Fruit fly (Drosophila melanogaster) whole organism, embryonic: ENCODE measurements around the gene CG4338.

Source experiments
- CG31388 ChIP-seq: fragments of 200-800 bp; sonication (Bioruptor generic); optimal IDR thresholded peaks from 2 replicates; lab custom pipeline; 2016; ENCODE audit warnings: missing biosample characterization, missing genetic modification characterization
- CG6254 ChIP-seq: fragments of 200-800 bp; sonication (Bioruptor generic); optimal IDR thresholded peaks from 3 replicates; lab custom pipeline; 2017; ENCODE audit warnings: mild to moderate bottlenecking, missing biosample characterization, missing genetic modification reagents, missing genetic modification characterization
- Eip74EF ChIP-seq, 2 experiments: fragments of 200-800 bp in 1 of 2; fragments of >200 bp in 1 of 2; sonication (Bioruptor generic) in 1 of 2; optimal IDR thresholded peaks; 2 replicates each; lab custom pipeline; 2017 to 2019; ENCODE audit warnings: missing biosample characterization in 2 of 2, missing genetic modification characterization in 2 of 2, mild to moderate bottlenecking in 1 of 2, moderate library complexity in 1 of 2
- MBD-R2 ChIP-seq: fragments of 200-800 bp; sonication (Bioruptor generic); IDR thresholded peaks from 2 replicates; pipeline ENCODE4 v1.3.6; 2022; ENCODE audit warnings: missing biosample characterization, missing genetic modification characterization
- Myb ChIP-seq: fragments of 200-800 bp; sonication (Bioruptor generic); optimal IDR thresholded peaks from 2 replicates; lab custom pipeline; 2016; ENCODE audit warnings: missing biosample characterization, missing genetic modification characterization
- Ravus ChIP-seq: fragments of 200-800 bp; sonication (Bioruptor generic); IDR thresholded peaks from 2 replicates; pipeline ENCODE4 v1.3.6; 2022; ENCODE audit warnings: missing biosample characterization, missing genetic modification characterization
- Sry-β ChIP-seq: fragments of 200-800 bp; sonication (Bioruptor generic); optimal IDR thresholded peaks from 2 replicates; lab custom pipeline; 2018; ENCODE audit warnings: missing biosample characterization, mild to moderate bottlenecking, missing genetic modification characterization, moderate library complexity
- disco-r ChIP-seq: fragments of 200-800 bp; sonication (Bioruptor generic); optimal IDR thresholded peaks from 2 replicates; lab custom pipeline; 2016; ENCODE audit warnings: missing biosample characterization, missing genetic modification characterization
- grau ChIP-seq: fragments of 200-800 bp; optimal IDR thresholded peaks from 3 replicates; lab custom pipeline; 2019; ENCODE audit warnings: missing biosample characterization, mild to moderate bottlenecking, missing genetic modification characterization, moderate library complexity
- insv ChIP-seq, 2 experiments: fragments of 200-800 bp; sonication (Bioruptor generic); optimal IDR thresholded peaks; 3 replicates each; lab custom pipeline; 2016 to 2018; ENCODE audit warnings: missing biosample characterization in 2 of 2, missing genetic modification characterization in 2 of 2
- trh ChIP-seq: fragments of 200-800 bp; sonication (Bioruptor generic); optimal IDR thresholded peaks from 2 replicates; lab custom pipeline; 2016; ENCODE audit warnings: missing biosample characterization, missing genetic modification characterization
- yki ChIP-seq: fragments of >200 bp; optimal IDR thresholded peaks from 3 replicates; lab custom pipeline; 2018

DNA sequence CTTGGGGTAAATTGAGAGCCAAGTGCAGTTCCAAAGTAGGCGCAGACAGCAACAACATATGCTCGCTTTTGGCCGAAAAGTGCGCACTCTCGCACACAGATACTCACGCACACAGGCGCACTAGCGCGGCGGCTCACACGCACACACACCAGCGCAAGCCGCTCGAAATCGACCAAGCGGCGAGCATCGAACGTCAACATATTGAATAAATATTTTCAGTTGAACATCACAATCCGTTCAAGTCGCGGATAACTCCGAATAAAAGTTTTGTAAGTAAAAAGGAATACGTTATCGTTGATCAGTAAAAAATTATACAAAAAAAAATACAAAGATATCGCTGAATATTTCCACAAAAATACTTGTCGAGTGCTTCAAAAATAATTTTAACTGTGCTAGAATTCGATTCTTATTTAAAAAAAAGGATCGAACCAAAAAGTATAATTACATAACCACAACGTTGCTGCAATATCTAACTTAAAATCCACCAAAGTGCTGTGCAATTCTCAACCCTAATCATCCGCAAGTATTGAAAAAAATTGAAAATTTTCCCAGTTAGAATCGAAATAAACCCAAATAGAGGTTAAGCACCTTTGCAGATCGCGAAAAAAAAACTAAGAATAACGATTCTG lies 6.1 kb downstream of the CG4338 start:
- no peak for TF ChIP-seq MBD-R2
- TF ChIP-seq CG31388 (GFP tag; lab: Kevin White, UChicago): no peak
- no peak for TF ChIP-seq yki (lab: Kevin White, UChicago)
- no peak for TF ChIP-seq CG6254 (GFP tag; lab: Kevin White, UChicago)
- no peak for TF ChIP-seq Ravus (GFP tag; lab: Robert Waterston, UW)
- no peak for TF ChIP-seq grau
- no peak for TF ChIP-seq Sry-β (GFP tag; lab: Kevin White, UChicago)
- no peak for TF ChIP-seq Eip74EF (GFP tag; optimal IDR thresholded peaks at IDR 0.05; lab: Kevin White, UChicago)
- TF ChIP-seq disco-r (GFP tag; lab: Kevin White, UChicago): no peak
- no peak for TF ChIP-seq trh (GFP tag; lab: Kevin White, UChicago)
- TF ChIP-seq insv (GFP tag; optimal IDR thresholded peaks at IDR 0.05; lab: Kevin White, UChicago): no peak
- no peak for TF ChIP-seq Myb (GFP tag; lab: Kevin White, UChicago)
